Worm (Caenorhabditis elegans) whole organism, young adult: ENCODE data around the gene pes-8.

Experiments
- B0019.2 ChIP-seq: fragments of 200-800 bp; sonication (Bioruptor generic); conservative IDR thresholded peaks from 2 replicates; pipeline ENCODE4 v1.3.6; 2022; ENCODE audit warnings: missing genetic modification reagents, missing genetic modification characterization, missing compliant biosample characterization
- B0035.1 ChIP-seq: sonication (generic microtip); optimal IDR thresholded peaks from 2 replicates; lab custom pipeline; 2016; ENCODE audit warnings: missing genetic modification characterization, mild to moderate bottlenecking, missing compliant biosample characterization, missing genotype, missing genetic modification reagents
- B0261.1 ChIP-seq: sonication (generic microtip); optimal IDR thresholded peaks from 2 replicates; lab custom pipeline; 2016; ENCODE audit warnings: mild to moderate bottlenecking, missing genetic modification characterization, moderate library complexity, missing compliant biosample characterization
- F10E7.11 ChIP-seq: sonication (generic microtip); optimal IDR thresholded peaks from 2 replicates; lab custom pipeline; 2017; ENCODE audit warnings: mild to moderate bottlenecking, missing genetic modification characterization, moderate library complexity, missing compliant biosample characterization
- F23B12.7 ChIP-seq: sonication (generic microtip); optimal IDR thresholded peaks from 2 replicates; lab custom pipeline; 2017; ENCODE audit warnings: missing genetic modification characterization, mild to moderate bottlenecking, missing compliant biosample characterization, antibody characterized with exemption, moderate library complexity; ENCODE audit not compliant: insufficient read depth
- F37B4.10 ChIP-seq: fragments of 200-800 bp; sonication (Bioruptor generic); IDR thresholded peaks from 2 replicates; pipeline ENCODE4 v1.3.6; 2022; ENCODE audit warnings: missing genetic modification characterization, missing compliant biosample characterization
- F39B2.1 ChIP-seq: fragments of 200-800 bp; sonication (Bioruptor generic); IDR thresholded peaks from 2 replicates; pipeline ENCODE4 v1.3.6; 2022; ENCODE audit warnings: missing genetic modification reagents, missing genetic modification characterization, missing compliant biosample characterization
- F49E8.2 ChIP-seq: sonication (generic microtip); optimal IDR thresholded peaks from 3 replicates; lab custom pipeline; 2017; ENCODE audit warnings: missing genetic modification characterization, mild to moderate bottlenecking, missing compliant biosample characterization, antibody characterized with exemption, moderate library complexity; ENCODE audit not compliant: insufficient read depth
- F57A8.1 ChIP-seq: fragments of 200-800 bp; sonication (Bioruptor generic); optimal IDR thresholded peaks from 2 replicates; lab custom pipeline; 2018; ENCODE audit warnings: mild to moderate bottlenecking, missing genetic modification characterization, moderate library complexity, missing compliant biosample characterization
- K12H6.12 ChIP-seq: fragments of 200-800 bp; sonication (Bioruptor generic); optimal IDR thresholded peaks from 2 replicates; lab custom pipeline; 2018; ENCODE audit warnings: mild to moderate bottlenecking, missing genetic modification characterization, missing compliant biosample characterization
- Y53G8AR.9 ChIP-seq: fragments of 200-800 bp; sonication (Bioruptor generic); conservative IDR thresholded peaks from 2 replicates; pipeline ENCODE4 v1.3.6; 2022; ENCODE audit warnings: missing genetic modification reagents, missing genetic modification characterization, missing compliant biosample characterization
- Y95B8A.8 ChIP-seq: fragments of 200-800 bp; sonication (Bioruptor generic); IDR thresholded peaks from 2 replicates; pipeline ENCODE4 v1.3.6; 2022; ENCODE audit warnings: missing genetic modification reagents, missing genetic modification characterization, missing compliant biosample characterization
- ama-1 ChIP-seq, 3 experiments: fragments of 150-350 bp in 1 of 3; sonication (generic microtip) in 2 of 3; optimal IDR thresholded peaks; 2 replicates each; lab custom pipeline; 2014 to 2018; ENCODE audit warnings: missing biosample characterization in 2 of 3, missing genetic modification characterization in 2 of 3, missing genetic modification reagents in 2 of 3
- atf-7 ChIP-seq: sonication (generic microtip); optimal IDR thresholded peaks from 2 replicates; lab custom pipeline; 2017; ENCODE audit warnings: mild to moderate bottlenecking, missing genetic modification characterization, missing compliant biosample characterization
- attf-3 ChIP-seq: fragments of 200-800 bp; sonication (Bioruptor generic); conservative IDR thresholded peaks from 2 replicates; pipeline ENCODE4 v1.3.6; 2022; ENCODE audit warnings: missing genetic modification reagents, missing genetic modification characterization, missing compliant biosample characterization
- attf-5 ChIP-seq: fragments of 200-800 bp; sonication (Bioruptor generic); optimal IDR thresholded peaks from 2 replicates; lab custom pipeline; 2018; ENCODE audit warnings: mild to moderate bottlenecking, missing genetic modification characterization, missing compliant biosample characterization
- bed-1 ChIP-seq: fragments of 200-800 bp; sonication (Bioruptor generic); IDR thresholded peaks from 2 replicates; pipeline ENCODE4 v1.3.6; 2022; ENCODE audit warnings: missing genetic modification reagents, missing genetic modification characterization, missing compliant biosample characterization
- ccch-3 ChIP-seq: fragments of 200-800 bp; sonication (Bioruptor generic); optimal IDR thresholded peaks from 2 replicates; lab custom pipeline; 2018; ENCODE audit warnings: mild to moderate bottlenecking, missing genetic modification characterization, missing compliant biosample characterization
- ceh-27 ChIP-seq: fragments of 200-800 bp; sonication (Bioruptor generic); optimal IDR thresholded peaks from 2 replicates; lab custom pipeline; 2018; ENCODE audit warnings: mild to moderate bottlenecking, missing genetic modification characterization, moderate library complexity, missing compliant biosample characterization
- chd-7 ChIP-seq: sonication (generic microtip); optimal IDR thresholded peaks from 2 replicates; lab custom pipeline; 2016; ENCODE audit warnings: mild to moderate bottlenecking, missing genetic modification characterization, moderate library complexity, missing compliant biosample characterization
- dox-1 ChIP-seq: fragments of 200-800 bp; sonication (Bioruptor generic); IDR thresholded peaks from 2 replicates; pipeline ENCODE4 v1.3.6; 2022; ENCODE audit warnings: missing genetic modification reagents, missing genetic modification characterization, missing compliant biosample characterization
- dpl-1 ChIP-seq: fragments of 150-350 bp; optimal IDR thresholded peaks from 2 replicates; lab custom pipeline; 2014; ENCODE audit warnings: missing biosample characterization, missing genetic modification reagents, missing genetic modification characterization
- egl-18 ChIP-seq: fragments of 200-800 bp; sonication (Bioruptor generic); IDR thresholded peaks from 2 replicates; pipeline ENCODE4 v1.3.6; 2022; ENCODE audit warnings: missing genetic modification reagents, missing genetic modification characterization, missing compliant biosample characterization
- egrh-3 ChIP-seq: fragments of 200-800 bp; sonication (Bioruptor generic); IDR thresholded peaks from 2 replicates; pipeline ENCODE4 v1.3.6; 2022; ENCODE audit warnings: missing genetic modification reagents, missing genetic modification characterization, missing compliant biosample characterization
- ets-4 ChIP-seq: fragments of 200-800 bp; sonication (Bioruptor generic); optimal IDR thresholded peaks from 2 replicates; lab custom pipeline; 2018; ENCODE audit warnings: mild to moderate bottlenecking, missing genetic modification characterization, missing compliant biosample characterization
- fkh-3 ChIP-seq: sonication (generic microtip); optimal IDR thresholded peaks from 2 replicates; lab custom pipeline; 2016; ENCODE audit warnings: mild to moderate bottlenecking, missing genetic modification characterization, missing compliant biosample characterization
- gei-17 ChIP-seq: fragments of 200-800 bp; sonication (Bioruptor generic); optimal IDR thresholded peaks from 2 replicates; lab custom pipeline; 2018; ENCODE audit warnings: mild to moderate bottlenecking, missing genetic modification characterization, missing compliant biosample characterization
- hlh-12 ChIP-seq: sonication (generic microtip); optimal IDR thresholded peaks from 2 replicates; lab custom pipeline; 2016; ENCODE audit warnings: missing genetic modification characterization, missing compliant biosample characterization
- lir-1 ChIP-seq: fragments of 200-800 bp; sonication (Bioruptor generic); conservative IDR thresholded peaks from 2 replicates; pipeline ENCODE4 v1.3.6; 2022; ENCODE audit warnings: missing genetic modification reagents, missing genetic modification characterization, missing compliant biosample characterization
- lsy-27 ChIP-seq: sonication (generic microtip); optimal IDR thresholded peaks from 2 replicates; lab custom pipeline; 2017; ENCODE audit warnings: missing genetic modification characterization, mild to moderate bottlenecking, missing compliant biosample characterization, antibody characterized with exemption, missing genotype, borderline replicate concordance; ENCODE audit not compliant: insufficient read depth
- madf-3 ChIP-seq: fragments of 200-800 bp; sonication (Bioruptor generic); IDR thresholded peaks from 2 replicates; pipeline ENCODE4 v1.3.6; 2022; ENCODE audit warnings: missing genetic modification reagents, missing genetic modification characterization, missing compliant biosample characterization
- madf-6 ChIP-seq: fragments of 200-800 bp; sonication (Bioruptor generic); IDR thresholded peaks from 2 replicates; pipeline ENCODE4 v1.3.6; 2022; ENCODE audit warnings: missing genetic modification reagents, missing genetic modification characterization, missing compliant biosample characterization
- mcd-1 ChIP-seq: fragments of 200-800 bp; sonication (Bioruptor generic); IDR thresholded peaks from 2 replicates; pipeline ENCODE4 v1.3.6; 2022; ENCODE audit warnings: missing genetic modification reagents, missing genetic modification characterization, missing compliant biosample characterization
- mxl-1 ChIP-seq: sonication (generic microtip); optimal IDR thresholded peaks from 2 replicates; lab custom pipeline; 2016; ENCODE audit warnings: missing genetic modification characterization, missing compliant biosample characterization
- nhr-120 ChIP-seq: fragments of 200-800 bp; sonication (Bioruptor generic); IDR thresholded peaks from 2 replicates; pipeline ENCODE4 v1.3.6; 2022; ENCODE audit warnings: missing genetic modification characterization, missing compliant biosample characterization
- nhr-80 ChIP-seq: sonication (generic microtip); optimal IDR thresholded peaks from 2 replicates; lab custom pipeline; 2016; ENCODE audit warnings: missing genetic modification characterization, missing compliant biosample characterization
- nhr-90 ChIP-seq: sonication (generic microtip); optimal IDR thresholded peaks from 2 replicates; lab custom pipeline; 2016; ENCODE audit warnings: missing genotype, mild to moderate bottlenecking, missing genetic modification characterization, missing compliant biosample characterization
- rcor-1 ChIP-seq: fragments of 200-800 bp; sonication (Bioruptor generic); IDR thresholded peaks from 2 replicates; pipeline ENCODE4 v1.3.6; 2022; ENCODE audit warnings: missing genetic modification reagents, missing genetic modification characterization, missing compliant biosample characterization
- repo-1 ChIP-seq: sonication (generic microtip); optimal IDR thresholded peaks from 2 replicates; lab custom pipeline; 2017; ENCODE audit warnings: mild to moderate bottlenecking, missing genetic modification characterization, missing compliant biosample characterization
- sdz-38 ChIP-seq: sonication (generic microtip); optimal IDR thresholded peaks from 2 replicates; lab custom pipeline; 2016; ENCODE audit warnings: missing genotype, missing genetic modification characterization, missing compliant biosample characterization
- snpc-1.1 ChIP-seq: sonication (generic microtip); optimal IDR thresholded peaks from 2 replicates; lab custom pipeline; 2017; ENCODE audit warnings: missing genetic modification characterization, mild to moderate bottlenecking, missing compliant biosample characterization, antibody characterized with exemption, moderate library complexity, missing genotype, missing genetic modification reagents; ENCODE audit not compliant: insufficient read depth
- snpc-3.4 ChIP-seq: sonication (generic microtip); optimal IDR thresholded peaks from 2 replicates; lab custom pipeline; 2017; ENCODE audit warnings: missing genetic modification characterization, mild to moderate bottlenecking, missing compliant biosample characterization, antibody characterized with exemption, moderate library complexity, missing genotype, missing genetic modification reagents
- somi-1 ChIP-seq: fragments of 200-800 bp; sonication (Bioruptor generic); optimal IDR thresholded peaks from 2 replicates; lab custom pipeline; 2018; ENCODE audit warnings: mild to moderate bottlenecking, missing genetic modification characterization, missing compliant biosample characterization
- tbx-9 ChIP-seq: sonication (generic microtip); optimal IDR thresholded peaks from 2 replicates; lab custom pipeline; 2016; ENCODE audit warnings: borderline replicate concordance, missing genetic modification characterization, inconsistent platforms, missing compliant biosample characterization
- unc-130 ChIP-seq: sonication (generic microtip); optimal IDR thresholded peaks from 2 replicates; lab custom pipeline; 2016; ENCODE audit warnings: missing genetic modification reagents, missing genetic modification characterization, missing compliant biosample characterization
- unc-62 ChIP-seq: fragments of 150-350 bp; optimal IDR thresholded peaks from 2 replicates; lab custom pipeline; 2014; ENCODE audit warnings: missing biosample characterization, missing genetic modification reagents, missing genetic modification characterization
- zfh-2 ChIP-seq: fragments of 200-800 bp; sonication (Bioruptor generic); conservative IDR thresholded peaks from 2 replicates; pipeline ENCODE4 v1.3.6; 2022; ENCODE audit warnings: missing genetic modification reagents, missing genetic modification characterization, missing compliant biosample characterization
- ztf-26 ChIP-seq: sonication (generic microtip); optimal IDR thresholded peaks from 2 replicates; lab custom pipeline; 2017; ENCODE audit warnings: missing genetic modification characterization, missing compliant biosample characterization
- ztf-28 ChIP-seq: fragments of 200-800 bp; sonication (Bioruptor generic); IDR thresholded peaks from 2 replicates; pipeline ENCODE4 v1.3.6; 2022; ENCODE audit warnings: missing genetic modification reagents, missing genetic modification characterization, missing compliant biosample characterization

Gene pes-8

DNA sequence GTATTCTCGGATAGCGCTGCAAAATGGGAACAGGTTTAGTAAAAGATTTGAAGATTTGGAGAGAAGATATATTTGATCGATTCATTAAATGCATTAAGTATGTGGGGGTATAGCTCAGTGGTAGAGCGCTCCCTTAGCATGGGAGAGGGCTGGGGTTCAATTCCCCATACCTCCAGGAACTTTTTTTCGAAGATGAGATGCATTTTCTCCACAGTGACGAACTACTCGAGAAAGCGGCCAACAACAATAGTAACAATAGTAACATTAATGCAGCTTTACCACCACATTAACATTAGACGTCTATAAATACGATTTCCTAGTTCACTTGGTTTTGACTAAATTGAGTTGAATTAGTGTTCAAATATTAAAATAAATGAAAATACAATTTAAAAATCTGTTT, 13.9 kb upstream of the pes-8 start (continued):
- no peak for TF ChIP-seq unc-62
- peak; percentile 78 for TF ChIP-seq B0261.1 (tag; lab: Kevin White, UChicago)
- TF ChIP-seq mxl-1 (tag; lab: Kevin White, UChicago), result peak; percentile 65
- no peak for TF ChIP-seq ets-4 (GFP tag; lab: Kevin White, UChicago)
- no peak for TF ChIP-seq bed-1
- TF ChIP-seq chd-7 (tag; lab: Kevin White, UChicago), result peak; percentile 39
- TF ChIP-seq sdz-38 (tag; lab: Kevin White, UChicago), result no peak
- TF ChIP-seq fkh-3 (tag; lab: Kevin White, UChicago), result peak; percentile 18
- TF ChIP-seq atf-7 (tag; lab: Kevin White, UChicago), result no peak
- no peak; the same call in 1 of the 2 replicates for TF ChIP-seq madf-6
- TF ChIP-seq dox-1 (GFP tag; lab: Robert Waterston, UW), result peak; percentile 63; the same call in 1 of the 2 replicates
- TF ChIP-seq dpl-1 (GFP tag; lab: Kevin White, UChicago), result no peak
- TF ChIP-seq snpc-3.4 (tag; lab: Kevin White, UChicago), result peak; percentile 57
- no peak for TF ChIP-seq lir-1 (GFP tag; lab: Robert Waterston, UW)
- TF ChIP-seq attf-3 (GFP tag; lab: Robert Waterston, UW), result no peak
- TF ChIP-seq attf-5 (GFP tag; lab: Kevin White, UChicago), result peak; percentile 46
- TF ChIP-seq F23B12.7 (tag; lab: Kevin White, UChicago), result no peak
- TF ChIP-seq F10E7.11 (tag; lab: Kevin White, UChicago), result no peak
- peak; percentile 53 for TF ChIP-seq rcor-1 (GFP tag; lab: Robert Waterston, UW)
- no peak for TF ChIP-seq repo-1 (tag; lab: Kevin White, UChicago)
- no peak for TF ChIP-seq hlh-12 (tag; lab: Kevin White, UChicago)
- TF ChIP-seq nhr-80 (tag; lab: Kevin White, UChicago), result no peak
- no peak for TF ChIP-seq ztf-26 (tag; lab: Kevin White, UChicago)
- peak; percentile 53 for TF ChIP-seq F49E8.2 (tag; lab: Kevin White, UChicago)
- no peak for TF ChIP-seq somi-1 (GFP tag; lab: Kevin White, UChicago)
- TF ChIP-seq egl-18 (GFP tag; lab: Robert Waterston, UW), result no peak
- TF ChIP-seq madf-3 (GFP tag; lab: Robert Waterston, UW), result 0 out of 2 replicates have a peak, but pooled peaks have one; percentile 39
- peak; percentile 50; the same call in 1 of the 2 replicates for TF ChIP-seq mcd-1
- no peak for TF ChIP-seq F39B2.1 (GFP tag; lab: Robert Waterston, UW)
- no peak for TF ChIP-seq F57A8.1 (GFP tag; lab: Kevin White, UChicago)
- TF ChIP-seq ama-1 (optimal IDR thresholded peaks at IDR 0.05; lab: Kevin White, UChicago), result no peak
- TF ChIP-seq ama-1 (GFP tag; optimal IDR thresholded peaks at IDR 0.05; lab: Kevin White, UChicago), result peak in 1 of 2 experiments; percentile 48
- peak; percentile 10 for TF ChIP-seq snpc-1.1 (tag; lab: Kevin White, UChicago)
- TF ChIP-seq lsy-27 (tag; lab: Kevin White, UChicago), result no peak
- TF ChIP-seq ccch-3, result no peak
- TF ChIP-seq Y53G8AR.9 (GFP tag; lab: Robert Waterston, UW), result no peak
- no peak for TF ChIP-seq Y95B8A.8 (GFP tag; lab: Robert Waterston, UW)
- TF ChIP-seq ceh-27 (GFP tag; lab: Kevin White, UChicago), result peak; percentile 21
- no peak for TF ChIP-seq ztf-28 (GFP tag; lab: Robert Waterston, UW)
- no peak for TF ChIP-seq zfh-2
- TF ChIP-seq B0035.1 (tag; lab: Kevin White, UChicago), result peak; percentile 45
- TF ChIP-seq egrh-3 (GFP tag; lab: Robert Waterston, UW), result no peak
- no peak for TF ChIP-seq F37B4.10
- no peak for TF ChIP-seq B0019.2 (GFP tag; lab: Robert Waterston, UW)
- no peak for TF ChIP-seq K12H6.12
- TF ChIP-seq gei-17, result no peak
- no peak for TF ChIP-seq unc-130 (GFP tag; lab: Kevin White, UChicago)
- TF ChIP-seq tbx-9 (tag; lab: Kevin White, UChicago), result peak; percentile 20
- peak; percentile 80 for TF ChIP-seq nhr-90 (tag; lab: Kevin White, UChicago)
- TF ChIP-seq nhr-120 (GFP tag; lab: Robert Waterston, UW), result no peak
